Worm (Caenorhabditis elegans) whole organism, L3 larva: ENCODE measurements around the gene C52G5.2.

ENCODE experiments used
- ZK546.5 ChIP-seq: sonication (generic microtip); optimal IDR thresholded peaks from 2 replicates; lab custom pipeline; 2017; ENCODE audit warnings: missing biosample characterization, missing genetic modification characterization
- ceh-28 ChIP-seq: fragments of 150-350 bp; optimal IDR thresholded peaks from 2 replicates; lab custom pipeline; 2014; ENCODE audit warnings: missing biosample characterization, missing genetic modification reagents, missing genetic modification characterization
- elt-2 ChIP-seq: sonication (generic microtip); optimal IDR thresholded peaks from 2 replicates; lab custom pipeline; 2016; ENCODE audit warnings: missing genetic modification reagents, mild to moderate bottlenecking, missing genetic modification characterization, missing compliant biosample characterization
- lin-15B ChIP-seq: fragments of 150-350 bp; optimal IDR thresholded peaks from 2 replicates; lab custom pipeline; 2014; ENCODE audit warnings: missing biosample characterization, missing genetic modification characterization
- nhr-11 ChIP-seq: fragments of 150-350 bp; optimal IDR thresholded peaks from 2 replicates; lab custom pipeline; 2014; ENCODE audit warnings: missing biosample characterization, missing genetic modification characterization
- nhr-12 ChIP-seq: fragments of 150-350 bp; optimal IDR thresholded peaks from 2 replicates; lab custom pipeline; 2014; ENCODE audit warnings: missing biosample characterization, missing genetic modification characterization
- unc-39 ChIP-seq: sonication (generic microtip); optimal IDR thresholded peaks from 4 replicates; lab custom pipeline; 2017; ENCODE audit warnings: missing biosample characterization, missing genetic modification characterization

DNA sequence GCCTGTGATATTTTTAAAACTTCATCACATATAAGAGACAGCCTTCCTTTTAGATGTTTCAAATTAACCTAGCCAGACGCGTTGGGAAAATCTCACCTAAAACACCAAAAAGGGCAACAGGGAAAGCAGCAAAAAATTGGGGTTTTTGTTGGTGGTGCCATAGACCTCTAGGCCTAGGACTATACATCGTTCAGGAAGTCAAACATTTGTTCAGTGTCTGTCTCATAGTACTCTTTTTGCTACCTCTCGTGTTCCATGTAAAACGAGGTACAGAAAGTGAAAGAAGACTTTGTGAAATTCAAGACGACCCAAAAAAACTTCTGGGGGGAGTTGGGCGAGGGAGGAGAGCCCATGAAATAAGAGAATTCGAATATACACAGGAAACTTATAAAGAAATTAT is 14.1 kb upstream of the C52G5.2 start:
- TF ChIP-seq elt-2 (tag; lab: Kevin White, UChicago) (no peak), nhr-11 (tag; lab: Kevin White, UChicago) (no peak), lin-15B (tag; lab: Kevin White, UChicago) (no peak), nhr-12 (tag; lab: Kevin White, UChicago) (no peak), ceh-28 (no peak), unc-39 (tag; lab: Kevin White, UChicago) (no peak), ZK546.5 (no peak)
